Worm (Caenorhabditis elegans): Measurements from ENCODE around the gene ZK1010.2.
A peak's percentile ranks its signal among the peaks of the same experiment; 100 is the strongest.

ZK1010.2 gene

DNA sequence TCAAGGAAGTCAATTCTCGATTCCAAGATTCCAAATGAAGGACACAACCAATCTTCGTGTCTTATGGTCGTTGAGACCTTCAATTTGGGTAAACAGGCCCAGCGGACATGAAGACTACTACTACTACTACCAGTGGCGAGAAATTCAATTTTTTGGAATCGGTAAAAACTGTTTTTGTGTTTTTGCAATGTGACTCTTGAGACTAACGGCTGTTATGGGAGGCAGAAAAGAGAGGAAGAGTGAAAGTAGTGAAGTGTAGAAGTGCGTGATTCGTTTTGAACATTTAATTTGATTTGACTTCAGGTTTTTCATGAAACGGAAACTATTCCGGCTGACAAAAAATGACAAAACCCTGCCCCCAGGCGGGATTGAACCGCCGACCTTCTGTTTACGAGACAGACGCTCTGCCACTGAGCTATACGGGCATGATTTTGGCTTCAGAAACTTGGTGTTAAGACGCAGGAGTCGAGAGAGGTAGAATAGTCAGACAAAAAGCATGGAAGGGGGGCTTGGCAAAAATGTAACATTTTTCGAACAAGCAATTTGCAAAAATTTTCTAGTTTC lies 38.2 kb upstream of the ZK1010.2 start (continued):
- TF ChIP-seq Y48G9A.11 (GFP tag; IDR thresholded peaks at IDR 0.05) = peak; percentile 76
- peak; percentile 45 for TF ChIP-seq Y5F2A.4 (GFP tag; optimal IDR thresholded peaks at IDR 0.05)
- TF ChIP-seq skn-1 (tag; optimal IDR thresholded peaks at IDR 0.05) = no peak
- TF ChIP-seq nhr-25 (tag; optimal IDR thresholded peaks at IDR 0.05; ENCODE audit: borderline replicate concordance, insufficient read depth) = peak; percentile 18
- TF ChIP-seq daf-16 (GFP tag; optimal IDR thresholded peaks at IDR 0.05) = peak; percentile 49 to 75
- peak; percentile 90 for TF ChIP-seq daf-16 (tag; optimal IDR thresholded peaks at IDR 0.05)
- TF ChIP-seq lin-38 (GFP tag; IDR thresholded peaks at IDR 0.05) = peak; percentile 80
- no peak for TF ChIP-seq tag-97 (GFP tag; IDR thresholded peaks at IDR 0.05)
- TF ChIP-seq F10B5.3 (tag; optimal IDR thresholded peaks at IDR 0.05) = no peak
- TF ChIP-seq mdl-1 (tag; optimal IDR thresholded peaks at IDR 0.05) = peak in 1 of 2 experiments; percentile 30
- 0 out of 2 replicates have a peak, but pooled peaks have one; percentile 28 for TF ChIP-seq zfp-3 (GFP tag; conservative IDR thresholded peaks at IDR 0.05)
- no peak for TF ChIP-seq daf-19 (GFP tag; conservative IDR thresholded peaks at IDR 0.05)
- peak; percentile 75; the same call in 1 of the 2 replicates for TF ChIP-seq ctbp-1 (GFP tag; IDR thresholded peaks at IDR 0.05)
- peak; percentile 63; the same call in 1 of the 2 replicates for TF ChIP-seq tra-1 (GFP tag; IDR thresholded peaks at IDR 0.05)
- TF ChIP-seq lir-3 (tag; optimal IDR thresholded peaks at IDR 0.05) = no peak
- TF ChIP-seq zip-2 (tag; optimal IDR thresholded peaks at IDR 0.05) = no peak
- TF ChIP-seq php-3 (GFP tag; IDR thresholded peaks at IDR 0.05) = peak; percentile 50; the same call in 1 of the 2 replicates
- TF ChIP-seq nhr-48 (tag; optimal IDR thresholded peaks at IDR 0.05) = peak; percentile 62
- TF ChIP-seq duxl-1 (tag; optimal IDR thresholded peaks at IDR 0.05; ENCODE audit: poor library complexity) = peak; percentile 71
- peak; percentile 87 for TF ChIP-seq nhr-102 (tag; optimal IDR thresholded peaks at IDR 0.05)
- peak in 1 of 2 experiments; percentile 64 for TF ChIP-seq lsy-2 (tag; optimal IDR thresholded peaks at IDR 0.05)
- peak; percentile 70 for TF ChIP-seq hlh-30 (tag; optimal IDR thresholded peaks at IDR 0.05; ENCODE audit: insufficient read depth)
- TF ChIP-seq snpc-4 (tag; optimal IDR thresholded peaks at IDR 0.05) = no peak
- peak in 1 of 2 experiments; percentile 70 for TF ChIP-seq unc-62 (GFP tag; optimal IDR thresholded peaks at IDR 0.05 in 1 of 2)
- no peak for TF ChIP-seq unc-62 (tag; optimal IDR thresholded peaks at IDR 0.05)
- 0 out of 2 replicates have a peak, but pooled peaks have one; percentile 26 for TF ChIP-seq F44E2.7 (GFP tag; IDR thresholded peaks at IDR 0.05)
- TF ChIP-seq hlh-11 (tag; optimal IDR thresholded peaks at IDR 0.05) = peak; percentile 54
- TF ChIP-seq ces-1 (GFP tag; optimal IDR thresholded peaks at IDR 0.05) = no peak
- peak; percentile 30 for TF ChIP-seq rbr-2 (tag; optimal IDR thresholded peaks at IDR 0.05)
- TF ChIP-seq mxl-3 (GFP tag; optimal IDR thresholded peaks at IDR 0.05) = peak; percentile 40
- no peak; the same call in 1 of the 2 replicates for TF ChIP-seq madf-9 (GFP tag; conservative IDR thresholded peaks at IDR 0.05)
- peak; percentile 50 for TF ChIP-seq F49E8.2 (tag; optimal IDR thresholded peaks at IDR 0.05; ENCODE audit: borderline replicate concordance)
- peak; percentile 91 for TF ChIP-seq egl-43 (GFP tag; IDR thresholded peaks at IDR 0.05)
- TF ChIP-seq D1046.2 (GFP tag; IDR thresholded peaks at IDR 0.05) = no peak
- peak; percentile 65; the same call in 1 of the 2 replicates for TF ChIP-seq nhr-42 (GFP tag; IDR thresholded peaks at IDR 0.05)
- TF ChIP-seq T26A8.4 (GFP tag; IDR thresholded peaks at IDR 0.05) = peak; percentile 83
- peak; percentile 77 for TF ChIP-seq ZK337.2 (GFP tag; IDR thresholded peaks at IDR 0.05)
- TF ChIP-seq arid-1 (GFP tag; conservative IDR thresholded peaks at IDR 0.05) = peak; percentile 69; the same call in 1 of the 2 replicates
- peak; percentile 53 for TF ChIP-seq dpl-1 (GFP tag; optimal IDR thresholded peaks at IDR 0.05)
- no peak for TF ChIP-seq nhr-10 (tag; optimal IDR thresholded peaks at IDR 0.05)
- TF ChIP-seq fkh-10 (GFP tag; optimal IDR thresholded peaks at IDR 0.05) = peak; percentile 30
- TF ChIP-seq F26F4.8 (GFP tag; conservative IDR thresholded peaks at IDR 0.05) = peak; percentile 73; the same call in 1 of the 2 replicates
- TF ChIP-seq unc-39 (tag; optimal IDR thresholded peaks at IDR 0.05) = no peak
- TF ChIP-seq aha-1 (tag) = peak; percentile 97
- peak; percentile 58; the same call in 1 of the 2 replicates for TF ChIP-seq ceh-44 (GFP tag; IDR thresholded peaks at IDR 0.05)
- no peak for TF ChIP-seq daf-8 (GFP tag; IDR thresholded peaks at IDR 0.05)
- TF ChIP-seq spr-3 (GFP tag; optimal IDR thresholded peaks at IDR 0.05) = peak; percentile 25
- no peak for TF ChIP-seq lin-29 (GFP tag; IDR thresholded peaks at IDR 0.05)
- peak; percentile 25; the same call in 1 of the 2 replicates for TF ChIP-seq dmd-9 (GFP tag; IDR thresholded peaks at IDR 0.05)
- peak; percentile 1 for TF ChIP-seq F37D6.2 (tag; optimal IDR thresholded peaks at IDR 0.05)

Measured in whole organism, L4 larva.